Worm (Caenorhabditis elegans) whole organism, L2 larva: ENCODE measurements around the gene F37C12.21.

ENCODE experiments used
- alr-1 ChIP-seq: fragments of 150-350 bp; optimal IDR thresholded peaks from 2 replicates; lab custom pipeline; 2014; ENCODE audit warnings: missing biosample characterization, missing genetic modification characterization
- aly-2 ChIP-seq: fragments of 150-350 bp; optimal IDR thresholded peaks from 2 replicates; lab custom pipeline; 2014; ENCODE audit warnings: missing biosample characterization, missing genetic modification characterization
- egl-27 ChIP-seq: sonication (generic microtip); optimal IDR thresholded peaks from 3 replicates; lab custom pipeline; 2017; ENCODE audit warnings: missing biosample characterization, missing genetic modification reagents, missing genetic modification characterization
- mdl-1 ChIP-seq, 2 experiments: fragments of 150-350 bp in 1 of 2; sonication (generic microtip) in 1 of 2; optimal IDR thresholded peaks; 2 replicates each; lab custom pipeline; 2017; ENCODE audit warnings: missing biosample characterization in 2 of 2, missing genetic modification characterization in 2 of 2
- nhr-237 ChIP-seq: fragments of 150-350 bp; optimal IDR thresholded peaks from 2 replicates; lab custom pipeline; 2014; ENCODE audit warnings: missing biosample characterization, missing genetic modification characterization
- nhr-25 ChIP-seq: fragments of 150-350 bp; sonication (generic microtip); optimal IDR thresholded peaks from 3 replicates; lab custom pipeline; 2014; ENCODE audit warnings: missing biosample characterization, missing genetic modification characterization
- peb-1 ChIP-seq: fragments of 150-350 bp; optimal IDR thresholded peaks from 2 replicates; lab custom pipeline; 2014; ENCODE audit warnings: missing biosample characterization, missing genetic modification characterization
- skn-1 ChIP-seq: sonication (generic microtip); optimal IDR thresholded peaks from 2 replicates; lab custom pipeline; 2017; ENCODE audit warnings: missing biosample characterization, missing genetic modification characterization

- TF ChIP-seq skn-1 (no peak), mdl-1 (tag; optimal IDR thresholded peaks at IDR 0.05; lab: Kevin White, UChicago) (no peak), aly-2 (tag; lab: Kevin White, UChicago) (no peak), alr-1 (tag; lab: Kevin White, UChicago) (no peak), peb-1 (tag; lab: Kevin White, UChicago) (no peak), nhr-237 (tag; lab: Kevin White, UChicago) (no peak), egl-27 (tag; lab: Kevin White, UChicago) (no peak), nhr-25 (tag; lab: Kevin White, UChicago) (no peak)
Observed at ce11 chrIII:7195325-7195724, 7.2 kb downstream of the F37C12.21 start, which contains the start of gene F37C12.18.
